Fruit fly (Drosophila melanogaster): ENCODE results near the gene CG8813.

The CG8813 gene

dm6 chr2L:2856960-2857584 lies 12.4 kb upstream of the CG8813 start, which contains the start of gene CG2991 (continued):
- TF ChIP-seq caup (GFP tag; optimal IDR thresholded peaks at IDR 0.05; ENCODE audit: severe bottlenecking) = peak; percentile 56
- peak; percentile 55 for TF ChIP-seq vvl (GFP tag; IDR thresholded peaks at IDR 0.05)
- TF ChIP-seq CG30020 (tag; optimal IDR thresholded peaks at IDR 0.05) = peak; percentile 77
- TF ChIP-seq sna (GFP tag; IDR thresholded peaks at IDR 0.05; ENCODE audit: partially characterized antibody) = peak; percentile 87
- peak; percentile 91 for TF ChIP-seq CG6791 (GFP tag; IDR thresholded peaks at IDR 0.05; ENCODE audit: partially characterized antibody)
- TF ChIP-seq NC2β (GFP tag; optimal IDR thresholded peaks at IDR 0.05) = peak; percentile 25
- no peak for TF ChIP-seq repo (GFP tag; optimal IDR thresholded peaks at IDR 0.05)
- TF ChIP-seq rib (GFP tag; IDR thresholded peaks at IDR 0.05) = peak; percentile 38; the same call in 1 of the 2 replicates
- no peak for TF ChIP-seq kay (GFP tag; optimal IDR thresholded peaks at IDR 0.05)
- TF ChIP-seq CG17385 (GFP tag; optimal IDR thresholded peaks at IDR 0.05) = peak; percentile 24
- peak; percentile 85 for TF ChIP-seq Med (GFP tag)
- TF ChIP-seq dpn (GFP tag; optimal IDR thresholded peaks at IDR 0.05) = peak in 1 of 2 experiments; percentile 22
- TF ChIP-seq al (GFP tag; IDR thresholded peaks at IDR 0.05) = no peak
- TF ChIP-seq dm (GFP tag; optimal IDR thresholded peaks at IDR 0.05) = peak; percentile 8
- peak; percentile 69 for TF ChIP-seq YL-1 (GFP tag; optimal IDR thresholded peaks at IDR 0.05)
- TF ChIP-seq CG12391 (tag; optimal IDR thresholded peaks at IDR 0.05) = peak; percentile 40
- peak; percentile 55 for TF ChIP-seq Fer1 (GFP tag; optimal IDR thresholded peaks at IDR 0.05)
- peak; percentile 19 for TF ChIP-seq Deaf1 (tag; optimal IDR thresholded peaks at IDR 0.05)
- TF ChIP-seq pzg (GFP tag; optimal IDR thresholded peaks at IDR 0.05) = peak; percentile 97
- no peak for TF ChIP-seq tup (GFP tag; optimal IDR thresholded peaks at IDR 0.05)
- peak; percentile 3 for TF ChIP-seq zfh2 (GFP tag; optimal IDR thresholded peaks at IDR 0.05)
- no peak for TF ChIP-seq ac (GFP tag; optimal IDR thresholded peaks at IDR 0.05)
- peak; percentile 74 for TF ChIP-seq CG2116 (GFP tag; optimal IDR thresholded peaks at IDR 0.05)
- peak; percentile 69 for TF ChIP-seq CG10267 (tag; optimal IDR thresholded peaks at IDR 0.05)
- peak; percentile 63 for TF ChIP-seq sug (tag; optimal IDR thresholded peaks at IDR 0.05)
- TF ChIP-seq CG17829 (tag; optimal IDR thresholded peaks at IDR 0.05) = peak; percentile 75
- TF ChIP-seq Dek (tag; optimal IDR thresholded peaks at IDR 0.05) = peak; percentile 61
- peak; percentile 6 for TF ChIP-seq CG3281 (GFP tag; optimal IDR thresholded peaks at IDR 0.05)
- no peak for TF ChIP-seq CG3726 (GFP tag; IDR thresholded peaks at IDR 0.05)
- TF ChIP-seq CG2678 (tag; optimal IDR thresholded peaks at IDR 0.05) = peak; percentile 12
- peak; percentile 80 for TF ChIP-seq HmgZ (tag; optimal IDR thresholded peaks at IDR 0.05)
- TF ChIP-seq CG7987 (GFP tag; optimal IDR thresholded peaks at IDR 0.05) = peak; percentile 36
- TF ChIP-seq CG17359 (tag; optimal IDR thresholded peaks at IDR 0.05) = peak; percentile 37
- TF ChIP-seq MTF-1 (GFP tag; optimal IDR thresholded peaks at IDR 0.05; ENCODE audit: borderline replicate concordance) = no peak
- peak; percentile 16 to 55 for TF ChIP-seq Pdp1 (GFP tag; optimal IDR thresholded peaks at IDR 0.05)
- peak; percentile 80 for TF ChIP-seq ato (GFP tag; IDR thresholded peaks at IDR 0.05; ENCODE audit: partially characterized antibody)
- no peak for TF ChIP-seq CG11695 (GFP tag; IDR thresholded peaks at IDR 0.05)
- no peak for TF ChIP-seq stc (GFP tag; IDR thresholded peaks at IDR 0.05)
- no peak for TF ChIP-seq tin (GFP tag; optimal IDR thresholded peaks at IDR 0.05)
- peak; percentile 82 for TF ChIP-seq sens (GFP tag)
- peak; percentile 86 for TF ChIP-seq CG4617 (GFP tag; optimal IDR thresholded peaks at IDR 0.05; ENCODE audit: borderline replicate concordance)
- peak; percentile 34 for TF ChIP-seq Vsx1 (GFP tag; optimal IDR thresholded peaks at IDR 0.05)
- peak; percentile 17 for TF ChIP-seq HLHmδ (GFP tag; optimal IDR thresholded peaks at IDR 0.05)
- TF ChIP-seq CHES-1-like (GFP tag; optimal IDR thresholded peaks at IDR 0.05) = peak; percentile 45
- peak; percentile 96 for TF ChIP-seq Sry-δ (GFP tag; optimal IDR thresholded peaks at IDR 0.05)
- TF ChIP-seq Nf-YB (GFP tag; optimal IDR thresholded peaks at IDR 0.05) = peak; percentile 11
- TF ChIP-seq Atf6 (GFP tag; IDR thresholded peaks at IDR 0.05) = no peak
- TF ChIP-seq Dp (GFP tag; optimal IDR thresholded peaks at IDR 0.05) = peak; percentile 84
- TF ChIP-seq ewg (GFP tag; optimal IDR thresholded peaks at IDR 0.05) = no peak
